Worm (Caenorhabditis elegans): Measurements from ENCODE around the gene sinh-1.

ce11 chrII:12280360-12280759 is 52.3 kb downstream of the sinh-1 start, which contains the start of gene ife-5:
- TF ChIP-seq zag-1 (tag; optimal IDR thresholded peaks at IDR 0.05) (no peak), mdl-1 (tag; optimal IDR thresholded peaks at IDR 0.05) (no peak)

Data from whole organism, L3 larva.